Fruit fly (Drosophila melanogaster) Kc167 (cell line): ENCODE results near the gene CG13667.

Source experiments
- Myc ChIP-seq: fragments of >200 bp; optimal IDR thresholded peaks from 2 replicates; lab custom pipeline; 2017; ENCODE audit warnings: missing external identifiers
- Sin3A ChIP-seq: fragments of >200 bp; optimal IDR thresholded peaks from 2 replicates; lab custom pipeline; 2018; ENCODE audit warnings: missing external identifiers
- h ChIP-seq: fragments of >200 bp; optimal IDR thresholded peaks from 3 replicates; lab custom pipeline; 2018; ENCODE audit warnings: missing external identifiers
- insv ChIP-seq: fragments of >200 bp; optimal IDR thresholded peaks from 3 replicates; lab custom pipeline; 2018; ENCODE audit warnings: missing external identifiers
- psq ChIP-seq: fragments of >200 bp; optimal IDR thresholded peaks from 2 replicates; lab custom pipeline; 2017; ENCODE audit warnings: missing external identifiers
- ttk ChIP-seq: sonication (Bioruptor generic); optimal IDR thresholded peaks from 2 replicates; lab custom pipeline; 2017; ENCODE audit warnings: missing external identifiers

The CG13667 gene

DNA sequence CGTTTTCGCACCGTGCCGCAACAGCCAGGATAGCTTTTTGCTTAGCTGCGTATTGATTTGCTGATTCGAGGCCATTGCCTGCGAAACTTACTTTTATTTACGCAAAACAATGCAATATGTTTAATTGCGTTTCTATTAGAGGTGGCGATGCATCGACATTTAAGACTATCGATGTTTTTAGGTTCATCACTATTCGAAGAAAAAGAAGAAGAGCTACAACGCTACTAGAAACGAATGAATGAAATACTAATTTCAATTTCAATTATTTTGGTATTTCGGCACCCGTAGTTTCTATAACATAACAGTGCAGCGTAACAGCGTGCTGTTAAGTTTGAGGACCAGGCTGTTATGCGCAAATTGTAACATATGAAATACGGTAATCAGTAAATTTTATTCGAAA is at the start of gene CG13667, which contains the start of the genes Tpt and mkg-p:
Gene CG13667 (plus strand): TSS at position 332 of the 400 bp plus-strand sequence.
Gene Tpt (minus strand): TSS at position 155 of the 400 bp plus-strand sequence.
Gene mkg-p (minus strand): TSS at position 155 of the 400 bp plus-strand sequence.
- no peak for TF ChIP-seq Sin3A (lab: Kevin White, UChicago)
- TF ChIP-seq h (lab: Kevin White, UChicago) = no peak
- TF ChIP-seq psq (lab: Kevin White, UChicago) = no peak
- no peak for TF ChIP-seq insv (lab: Kevin White, UChicago)
- TF ChIP-seq Myc = no peak
- TF ChIP-seq ttk (lab: Kevin White, UChicago) = no peak

DNA sequence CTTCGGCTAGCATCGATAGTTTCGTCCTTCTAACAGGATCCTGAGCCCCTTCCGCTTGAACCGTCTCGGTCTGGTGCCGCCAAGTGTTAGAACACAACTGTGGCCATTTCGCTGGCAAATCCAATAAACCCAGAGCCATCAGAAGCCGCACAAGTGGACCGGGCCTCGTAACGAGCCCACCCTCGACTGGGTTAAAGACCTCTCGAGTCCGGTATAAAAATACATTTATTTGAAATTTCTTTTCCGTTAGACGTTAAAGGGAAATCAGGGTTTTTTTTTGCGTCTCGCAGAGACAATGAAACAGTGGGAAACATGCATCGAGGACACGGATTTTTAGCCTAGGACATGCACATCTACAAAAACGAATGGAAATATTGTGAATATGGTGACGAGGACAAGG is 49.1 kb upstream of the CG13667 start, which contains the start of gene Culd:
Gene Culd (minus strand): TSS at position 101 of the 400 bp plus-strand sequence.
- TF ChIP-seq h (lab: Kevin White, UChicago) (no peak), psq (lab: Kevin White, UChicago) (no peak), Myc (no peak), insv (lab: Kevin White, UChicago) (no peak), ttk (lab: Kevin White, UChicago) (no peak), Sin3A (lab: Kevin White, UChicago) (no peak)

dm6 chr3L:8358138-8358537 is 47.1 kb upstream of the CG13667 start:
- TF ChIP-seq insv (lab: Kevin White, UChicago) (no peak), h (lab: Kevin White, UChicago) (no peak), Myc (no peak), psq (lab: Kevin White, UChicago) (no peak), Sin3A (lab: Kevin White, UChicago) (no peak), ttk (lab: Kevin White, UChicago) (no peak)

dm6 chr3L:8358776-8359455 is 46.3 kb upstream of the CG13667 start:
- TF ChIP-seq Sin3A (lab: Kevin White, UChicago) (no peak), Myc (no peak), insv (lab: Kevin White, UChicago) (no peak), ttk (lab: Kevin White, UChicago) (no peak), h (lab: Kevin White, UChicago) (no peak), psq (lab: Kevin White, UChicago) (no peak)

dm6 chr3L:8360063-8360642 is 45.1 kb upstream of the CG13667 start:
- TF ChIP-seq ttk (lab: Kevin White, UChicago) (no peak), Myc (no peak), psq (lab: Kevin White, UChicago) (no peak), h (lab: Kevin White, UChicago) (no peak), Sin3A (lab: Kevin White, UChicago) (no peak)

DNA sequence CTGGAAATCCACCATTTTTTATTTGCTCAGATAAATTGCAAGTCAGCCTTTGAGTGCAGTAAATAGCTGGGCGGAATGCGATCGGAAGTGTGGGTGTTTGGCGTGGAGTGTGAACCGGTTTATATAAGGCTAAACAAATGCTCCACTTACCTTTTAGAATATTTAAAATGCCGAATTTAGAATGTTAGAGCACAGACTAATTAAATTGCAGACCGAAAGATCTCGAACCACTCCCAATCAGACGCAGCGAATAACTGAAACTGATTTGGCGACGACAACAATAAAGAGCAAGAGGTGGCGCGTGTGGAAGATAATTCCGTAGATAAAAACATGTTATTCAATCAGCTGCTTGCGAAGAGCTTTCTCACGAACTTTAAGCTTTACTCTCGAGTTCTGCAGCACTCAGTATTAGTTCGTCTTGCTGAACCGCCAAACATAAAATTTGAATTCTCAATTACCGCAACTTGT is 44.6 kb upstream of the CG13667 start, which contains the start of gene Idh:
Gene Idh (minus strand): TSS at position 264 of the 468 bp plus-strand sequence.
- TF ChIP-seq Sin3A (lab: Kevin White, UChicago) = no peak
- TF ChIP-seq ttk (lab: Kevin White, UChicago) = no peak
- no peak for TF ChIP-seq h (lab: Kevin White, UChicago)

- TF ChIP-seq insv (lab: Kevin White, UChicago) = no peak
Observed at dm6 chr3L:8363266-8363665, 42.0 kb upstream of the CG13667 start.

- TF ChIP-seq psq (lab: Kevin White, UChicago) (no peak), Myc (no peak), ttk (lab: Kevin White, UChicago) (no peak), Sin3A (lab: Kevin White, UChicago) (no peak), h (lab: Kevin White, UChicago) (no peak), insv (lab: Kevin White, UChicago) (no peak)
Observed at dm6 chr3L:8368694-8369344, 36.4 kb upstream of the CG13667 start.

- TF ChIP-seq Sin3A (lab: Kevin White, UChicago) = no peak
- no peak for TF ChIP-seq insv (lab: Kevin White, UChicago)
- TF ChIP-seq ttk (lab: Kevin White, UChicago) = no peak
- TF ChIP-seq h (lab: Kevin White, UChicago) = no peak
- no peak for TF ChIP-seq Myc
- TF ChIP-seq psq (lab: Kevin White, UChicago) = no peak
Observed at dm6 chr3L:8369456-8369855, 35.8 kb upstream of the CG13667 start.

DNA sequence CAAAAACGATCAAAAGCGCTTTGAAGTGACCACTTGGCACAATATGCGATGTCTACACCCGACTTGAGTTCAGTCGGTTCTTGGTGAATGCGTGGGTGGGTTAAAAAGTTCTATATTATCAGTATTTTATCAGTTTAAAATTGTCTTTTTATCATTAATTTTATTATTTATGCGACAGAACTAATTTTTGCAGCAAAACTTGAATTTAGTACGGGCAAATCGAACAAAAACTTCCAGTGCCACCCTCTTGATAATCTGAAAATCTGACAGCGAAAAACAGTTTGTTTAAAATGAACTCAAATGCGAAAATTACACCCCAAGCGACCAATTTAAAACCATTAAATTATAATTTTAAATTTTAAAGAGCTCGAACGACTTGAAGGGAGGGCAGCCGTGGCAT is 34.3 kb upstream of the CG13667 start:
- TF ChIP-seq psq (lab: Kevin White, UChicago) = no peak
- no peak for TF ChIP-seq insv (lab: Kevin White, UChicago)
- TF ChIP-seq Myc = no peak
- no peak for TF ChIP-seq ttk (lab: Kevin White, UChicago)
- no peak for TF ChIP-seq Sin3A (lab: Kevin White, UChicago)
- no peak for TF ChIP-seq h (lab: Kevin White, UChicago)

- TF ChIP-seq insv (lab: Kevin White, UChicago) (no peak), Myc (no peak), psq (lab: Kevin White, UChicago) (no peak), ttk (lab: Kevin White, UChicago) (no peak), h (lab: Kevin White, UChicago) (no peak), Sin3A (lab: Kevin White, UChicago) (no peak)
Observed at dm6 chr3L:8371538-8371937, 33.7 kb upstream of the CG13667 start.
